Worm (Caenorhabditis elegans) whole organism, midembryonic: ENCODE measurements around the gene tsct-1.

Experiments used
- T22C8.4 ChIP-seq: fragments of 200-800 bp; sonication (Bioruptor generic); IDR thresholded peaks from 2 replicates; pipeline ENCODE4 v1.3.6; 2022; ENCODE audit warnings: missing genetic modification characterization, missing compliant biosample characterization
- klf-2 ChIP-seq: fragments of 200-800 bp; sonication (Bioruptor generic); conservative IDR thresholded peaks from 2 replicates; pipeline ENCODE4 v1.3.6; 2022; ENCODE audit warnings: missing genetic modification reagents, missing genetic modification characterization, missing compliant biosample characterization
- med-1 ChIP-seq: sonication (generic microtip); optimal IDR thresholded peaks from 2 replicates; lab custom pipeline; 2017; ENCODE audit warnings: missing genetic modification characterization, mild to moderate bottlenecking, missing compliant biosample characterization, antibody characterized with exemption, missing genetic modification reagents; ENCODE audit not compliant: insufficient read depth
- ref-1 ChIP-seq: fragments of 200-800 bp; sonication (Bioruptor generic); conservative IDR thresholded peaks from 2 replicates; pipeline ENCODE4 v1.3.6; 2022; ENCODE audit warnings: missing genetic modification reagents, missing genetic modification characterization, missing compliant biosample characterization
- tab-1 ChIP-seq: fragments of 200-800 bp; sonication (Bioruptor generic); IDR thresholded peaks from 2 replicates; pipeline ENCODE4 v1.3.6; 2022; ENCODE audit warnings: missing genetic modification characterization, missing compliant biosample characterization
- ztf-23 ChIP-seq: fragments of 200-800 bp; sonication (Bioruptor generic); IDR thresholded peaks from 2 replicates; pipeline ENCODE4 v1.3.6; 2022; ENCODE audit warnings: missing genetic modification reagents, missing genetic modification characterization, missing compliant biosample characterization
- ztf-29 ChIP-seq: fragments of 200-800 bp; sonication (Bioruptor generic); IDR thresholded peaks from 2 replicates; pipeline ENCODE4 v1.3.6; 2022; ENCODE audit warnings: missing genetic modification reagents, missing genetic modification characterization, missing compliant biosample characterization

ce11 chrX:12434086-12434485 lies at the start of gene tsct-1:
- TF ChIP-seq klf-2 (GFP tag; lab: Robert Waterston, UW) (no peak), ref-1 (GFP tag; lab: Robert Waterston, UW) (no peak), tab-1 (GFP tag; lab: Robert Waterston, UW) (no peak), ztf-29 (GFP tag; lab: Robert Waterston, UW) (no peak), med-1 (GFP tag; lab: Kevin White, UChicago) (no peak), T22C8.4 (GFP tag; lab: Robert Waterston, UW) (no peak), ztf-23 (GFP tag; lab: Robert Waterston, UW) (no peak)
